Fruit fly (Drosophila melanogaster) whole organism, wandering third instar larva: ENCODE data around the gene CG31904.

Experiments
- CG32264 ChIP-seq: fragments of 200-800 bp; sonication (Bioruptor generic); optimal IDR thresholded peaks from 2 replicates; lab custom pipeline; 2016; ENCODE audit warnings: missing biosample characterization, missing genetic modification characterization
- Jra ChIP-seq: sonication (Bioruptor generic); optimal IDR thresholded peaks from 2 replicates; lab custom pipeline; 2016; ENCODE audit warnings: missing biosample characterization, missing genetic modification characterization
- Myc ChIP-seq: fragments of >200 bp; optimal IDR thresholded peaks from 2 replicates; lab custom pipeline; 2017
- N ChIP-seq: fragments of >200 bp; optimal IDR thresholded peaks from 2 replicates; lab custom pipeline; 2018; ENCODE audit warnings: missing biosample characterization, missing external identifiers, missing genetic modification characterization
- Rel ChIP-seq, 2 experiments: fragments of 200-800 bp; sonication (Bioruptor generic) in 1 of 2; optimal IDR thresholded peaks; 2 replicates in 1 of 2; 3 replicates in 1 of 2; lab custom pipeline; 2016 to 2019; ENCODE audit warnings: mild to moderate bottlenecking in 2 of 2, missing biosample characterization in 2 of 2, missing genetic modification characterization in 2 of 2, moderate library complexity in 1 of 2
- Sp1 ChIP-seq: fragments of 200-800 bp; sonication (Bioruptor generic); optimal IDR thresholded peaks from 3 replicates; lab custom pipeline; 2019; ENCODE audit warnings: missing biosample characterization, mild to moderate bottlenecking, missing genetic modification characterization, moderate library complexity
- br ChIP-seq: fragments of 200-800 bp; sonication (Bioruptor generic); optimal IDR thresholded peaks from 2 replicates; lab custom pipeline; 2016; ENCODE audit warnings: missing biosample characterization, missing genetic modification characterization
- dl ChIP-seq, 2 experiments: fragments of 175-275, 200-275 bp in 1 of 2; fragments of 200-275 bp in 1 of 2; sonication (Bioruptor generic); optimal IDR thresholded peaks; lab custom pipeline; 2018; ENCODE audit warnings: mild to moderate bottlenecking in 2 of 2, missing biosample characterization in 2 of 2, missing genetic modification characterization in 2 of 2, moderate library complexity in 2 of 2; ENCODE audit not compliant: partially characterized antibody in 2 of 2, insufficient read depth in 1 of 2
- dmrt93B ChIP-seq: fragments of 200-800 bp; sonication (Bioruptor generic); optimal IDR thresholded peaks from 2 replicates; lab custom pipeline; 2018; ENCODE audit warnings: missing biosample characterization, mild to moderate bottlenecking, missing genetic modification characterization
- h ChIP-seq: fragments of 200-800 bp; sonication (Bioruptor generic); optimal IDR thresholded peaks from 3 replicates; lab custom pipeline; 2016; ENCODE audit warnings: missing biosample characterization, mild to moderate bottlenecking, missing genetic modification characterization
- pan ChIP-seq: fragments of >200 bp; optimal IDR thresholded peaks from 2 replicates; lab custom pipeline; 2017
- psq ChIP-seq: fragments of 200-800 bp; sonication (Bioruptor generic); optimal IDR thresholded peaks from 3 replicates; lab custom pipeline; 2017; ENCODE audit warnings: missing biosample characterization, mild to moderate bottlenecking, missing genetic modification characterization, moderate library complexity
- sv ChIP-seq: fragments of 200-800 bp; sonication (Bioruptor generic); optimal IDR thresholded peaks from 3 replicates; lab custom pipeline; 2016; ENCODE audit warnings: missing biosample characterization, missing genetic modification characterization

DNA sequence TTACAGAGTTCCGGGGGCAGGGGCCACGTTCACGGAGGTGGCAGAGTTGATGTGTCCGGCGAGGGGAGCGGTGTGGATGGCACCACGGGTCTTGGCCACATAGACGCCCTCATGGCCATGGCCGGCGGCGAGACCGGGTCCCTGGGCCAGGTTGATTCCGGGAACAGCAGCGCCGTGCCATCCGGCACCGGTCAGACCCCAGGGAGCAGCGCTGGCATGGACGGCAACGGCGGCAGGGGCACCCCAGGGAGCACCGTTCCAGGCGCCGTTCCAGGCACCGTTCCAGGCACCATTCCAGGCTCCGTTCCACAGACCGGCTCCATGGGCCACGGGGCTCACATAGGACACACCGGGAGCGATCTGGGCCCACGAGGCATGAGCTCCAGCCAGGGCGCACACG lies 5.6 kb upstream of the CG31904 start:
- no peak for TF ChIP-seq Jra (GFP tag; lab: Kevin White, UChicago)
- no peak for TF ChIP-seq psq (GFP tag; lab: Kevin White, UChicago)
- no peak for TF ChIP-seq Myc (lab: Kevin White, UChicago)
- no peak for TF ChIP-seq h
- TF ChIP-seq Sp1 (GFP tag; lab: Kevin White, UChicago) = no peak
- TF ChIP-seq N (GFP tag; lab: Kevin White, UChicago) = no peak
- no peak for TF ChIP-seq CG32264 (GFP tag; lab: Kevin White, UChicago)
- no peak for TF ChIP-seq sv
- no peak for TF ChIP-seq br
- no peak for TF ChIP-seq pan (lab: Kevin White, UChicago)
- TF ChIP-seq Rel (GFP tag; optimal IDR thresholded peaks at IDR 0.05; lab: Kevin White, UChicago) = no peak
- no peak for TF ChIP-seq Rel (tag; optimal IDR thresholded peaks at IDR 0.05; lab: Kevin White, UChicago)
- TF ChIP-seq dmrt93B (GFP tag; lab: Kevin White, UChicago) = no peak
- no peak for TF ChIP-seq dl (GFP tag; optimal IDR thresholded peaks at IDR 0.05; lab: Kevin White, UChicago; ENCODE audit: insufficient read depth in 1 of 2, partially characterized antibody in 2 of 2)
